Fruit fly (Drosophila melanogaster) whole organism, embryonic: ENCODE results near the gene dia.

Experiments
- Abd-B ChIP-seq: fragments of 200-800 bp; sonication (Bioruptor generic); optimal IDR thresholded peaks from 2 replicates; lab custom pipeline; 2018; ENCODE audit warnings: missing biosample characterization, mild to moderate bottlenecking, missing genetic modification characterization, moderate library complexity
- Bteb2 ChIP-seq: fragments of 200-800 bp; sonication (Bioruptor generic); optimal IDR thresholded peaks from 2 replicates; lab custom pipeline; 2016; ENCODE audit warnings: missing biosample characterization, missing genetic modification characterization
- CG12744 ChIP-seq: fragments of 200-800 bp; sonication (Bioruptor generic); optimal IDR thresholded peaks from 2 replicates; lab custom pipeline; 2016; ENCODE audit warnings: missing biosample characterization, missing genetic modification characterization
- CG13287 ChIP-seq: fragments of 200-800 bp; sonication (Bioruptor generic); IDR thresholded peaks from 2 replicates; pipeline ENCODE4 v1.3.6; 2022; ENCODE audit warnings: missing biosample characterization, missing genetic modification characterization; ENCODE audit not compliant: partially characterized antibody
- CG1529 ChIP-seq: fragments of 200-800 bp; sonication (Bioruptor generic); optimal IDR thresholded peaks from 3 replicates; lab custom pipeline; 2018; ENCODE audit warnings: missing biosample characterization, missing genetic modification characterization
- CG16779 ChIP-seq: fragments of 200-800 bp; sonication (Bioruptor generic); IDR thresholded peaks from 2 replicates; pipeline ENCODE4 v1.3.6; 2022; ENCODE audit warnings: missing biosample characterization, missing genetic modification characterization
- CG16815 ChIP-seq: fragments of 200-800 bp; sonication (Bioruptor generic); optimal IDR thresholded peaks from 3 replicates; lab custom pipeline; 2017; ENCODE audit warnings: missing biosample characterization, mild to moderate bottlenecking, missing genetic modification characterization
- CG17328 ChIP-seq: fragments of 200-800 bp; sonication (Bioruptor generic); IDR thresholded peaks from 2 replicates; pipeline ENCODE4 v1.3.6; 2022; ENCODE audit warnings: missing biosample characterization, missing genetic modification characterization
- CG17802 ChIP-seq: fragments of 200-800 bp; sonication (Bioruptor generic); optimal IDR thresholded peaks from 2 replicates; lab custom pipeline; 2018; ENCODE audit warnings: missing biosample characterization, mild to moderate bottlenecking, missing genetic modification characterization, moderate library complexity
- CG18262 ChIP-seq: fragments of 200-800 bp; optimal IDR thresholded peaks from 3 replicates; lab custom pipeline; 2019; ENCODE audit warnings: missing biosample characterization, mild to moderate bottlenecking, missing genetic modification characterization, moderate library complexity
- CG1832 ChIP-seq: fragments of 200-800 bp; sonication (Bioruptor generic); optimal IDR thresholded peaks from 2 replicates; lab custom pipeline; 2017; ENCODE audit warnings: missing biosample characterization, mild to moderate bottlenecking, missing genetic modification characterization, inconsistent platforms
- CG2889 ChIP-seq: fragments of 200-800 bp; sonication (Bioruptor generic); IDR thresholded peaks from 3 replicates; pipeline ENCODE4 v1.3.6; 2022; ENCODE audit warnings: missing biosample characterization, missing genetic modification characterization
- CG3995 ChIP-seq: fragments of 200-800 bp; sonication (Bioruptor generic); optimal IDR thresholded peaks from 3 replicates; lab custom pipeline; 2016; ENCODE audit warnings: missing biosample characterization, missing genetic modification characterization
- CG6272 ChIP-seq: fragments of 200-800 bp; sonication (Bioruptor generic); IDR thresholded peaks from 2 replicates; pipeline ENCODE4 v1.3.6; 2022; ENCODE audit warnings: missing biosample characterization, missing genetic modification characterization
- CG6683 ChIP-seq: fragments of 200-800 bp; sonication (Bioruptor generic); optimal IDR thresholded peaks from 2 replicates; lab custom pipeline; 2017; ENCODE audit warnings: missing biosample characterization, mild to moderate bottlenecking, missing genetic modification characterization, missing genetic modification reagents
- CG6813 ChIP-seq: fragments of 200-800 bp; sonication (Bioruptor generic); optimal IDR thresholded peaks from 2 replicates; lab custom pipeline; 2017; ENCODE audit warnings: missing biosample characterization, missing genetic modification characterization, mild to moderate bottlenecking, moderate library complexity, missing genetic modification reagents
- CG6854 ChIP-seq: fragments of 200-800 bp; sonication (Bioruptor generic); optimal IDR thresholded peaks from 3 replicates; lab custom pipeline; 2017; ENCODE audit warnings: missing biosample characterization, mild to moderate bottlenecking, missing genetic modification characterization
- CG8281 ChIP-seq: fragments of 200-800 bp; sonication (Bioruptor generic); optimal IDR thresholded peaks from 2 replicates; lab custom pipeline; 2018; ENCODE audit warnings: missing biosample characterization, mild to moderate bottlenecking, missing genetic modification characterization, moderate library complexity
- CG8388 ChIP-seq: fragments of 200-800 bp; sonication (Bioruptor generic); optimal IDR thresholded peaks from 2 replicates; lab custom pipeline; 2019; ENCODE audit warnings: missing biosample characterization, mild to moderate bottlenecking, missing genetic modification characterization, moderate library complexity
- CG9817 ChIP-seq: fragments of 200-800 bp; sonication (Bioruptor generic); optimal IDR thresholded peaks from 2 replicates; lab custom pipeline; 2018; ENCODE audit warnings: missing biosample characterization, mild to moderate bottlenecking, missing genetic modification characterization, moderate library complexity
- D ChIP-seq, 2 experiments: fragments of 200-800 bp in 1 of 2; fragments of >200 bp in 1 of 2; sonication (Bioruptor generic) in 1 of 2; optimal IDR thresholded peaks; 2 replicates in 1 of 2; 3 replicates in 1 of 2; lab custom pipeline; 2017; ENCODE audit warnings: mild to moderate bottlenecking in 1 of 2, missing biosample characterization in 1 of 2, missing genetic modification characterization in 1 of 2, missing genetic modification reagents in 1 of 2
- H2.0 ChIP-seq: fragments of 200-800 bp; sonication (Bioruptor generic); IDR thresholded peaks from 2 replicates; pipeline ENCODE4 v1.3.6; 2022; ENCODE audit warnings: missing biosample characterization, missing genetic modification characterization
- Meics ChIP-seq: fragments of 200-800 bp; sonication (Bioruptor generic); optimal IDR thresholded peaks from 2 replicates; lab custom pipeline; 2017; ENCODE audit warnings: missing biosample characterization, mild to moderate bottlenecking, missing genetic modification characterization
- Mrtf ChIP-seq: fragments of 200-800 bp; sonication (Bioruptor generic); IDR thresholded peaks from 3 replicates; pipeline ENCODE4 v1.3.6; 2022; ENCODE audit warnings: missing biosample characterization, missing genetic modification characterization
- Oaz ChIP-seq: fragments of 200-800 bp; sonication (Bioruptor generic); IDR thresholded peaks from 2 replicates; pipeline ENCODE4 v1.3.6; 2022; ENCODE audit warnings: missing biosample characterization, missing genetic modification characterization
- Rx ChIP-seq: fragments of 200-800 bp; sonication (Bioruptor generic); IDR thresholded peaks from 2 replicates; pipeline ENCODE4 v1.3.6; 2022; ENCODE audit warnings: missing biosample characterization, missing genetic modification characterization
- Usf ChIP-seq: fragments of 200-800 bp; sonication (Bioruptor generic); optimal IDR thresholded peaks from 2 replicates; lab custom pipeline; 2017; ENCODE audit warnings: missing genotype, missing biosample characterization, missing genetic modification characterization
- ab ChIP-seq: fragments of 200-800 bp; sonication (Bioruptor generic); optimal IDR thresholded peaks from 2 replicates; lab custom pipeline; 2016; ENCODE audit warnings: missing biosample characterization, missing genetic modification characterization
- ac ChIP-seq: fragments of 200-800 bp; sonication (Bioruptor generic); optimal IDR thresholded peaks from 3 replicates; lab custom pipeline; 2017; ENCODE audit warnings: missing biosample characterization, mild to moderate bottlenecking, missing genetic modification characterization
- ash1 ChIP-seq: fragments of 200-800 bp; sonication (Bioruptor generic); optimal IDR thresholded peaks from 2 replicates; lab custom pipeline; 2018; ENCODE audit warnings: missing biosample characterization, mild to moderate bottlenecking, missing genetic modification characterization
- bowl ChIP-seq: fragments of 200-800 bp; sonication (Bioruptor generic); IDR thresholded peaks from 2 replicates; pipeline ENCODE4 v1.3.6; 2022; ENCODE audit warnings: missing biosample characterization, missing genetic modification characterization
- br ChIP-seq: fragments of >200 bp; optimal IDR thresholded peaks from 2 replicates; lab custom pipeline; 2017
- bsh ChIP-seq, 2 experiments: fragments of 200-800 bp; sonication (Bioruptor generic); optimal IDR thresholded peaks; 2 replicates each; lab custom pipeline; 2017 to 2018; ENCODE audit warnings: mild to moderate bottlenecking in 2 of 2, missing biosample characterization in 2 of 2, missing genetic modification characterization in 2 of 2, moderate library complexity in 1 of 2
- cato ChIP-seq: fragments of 200-800 bp; sonication (Bioruptor generic); optimal IDR thresholded peaks from 2 replicates; lab custom pipeline; 2016; ENCODE audit warnings: missing biosample characterization, missing genetic modification characterization, borderline replicate concordance
- cg ChIP-seq: fragments of 200-800 bp; sonication (Bioruptor generic); optimal IDR thresholded peaks from 3 replicates; lab custom pipeline; 2019; ENCODE audit warnings: missing biosample characterization, mild to moderate bottlenecking, missing genetic modification characterization, moderate library complexity
- crol ChIP-seq: fragments of 200-800 bp; sonication (Bioruptor generic); IDR thresholded peaks from 2 replicates; pipeline ENCODE4 v1.3.6; 2022; ENCODE audit warnings: missing biosample characterization, missing genetic modification characterization
- ems ChIP-seq: fragments of 200-800 bp; sonication (Bioruptor generic); optimal IDR thresholded peaks from 3 replicates; lab custom pipeline; 2016; ENCODE audit warnings: missing biosample characterization, missing genetic modification characterization
- ewg ChIP-seq: fragments of 200-800 bp; sonication (Bioruptor generic); optimal IDR thresholded peaks from 3 replicates; lab custom pipeline; 2017; ENCODE audit warnings: mild to moderate bottlenecking, missing biosample characterization, missing genetic modification reagents, missing genetic modification characterization
- gsb-n ChIP-seq: fragments of 200-800 bp; sonication (Bioruptor generic); optimal IDR thresholded peaks from 3 replicates; lab custom pipeline; 2018; ENCODE audit warnings: missing biosample characterization, mild to moderate bottlenecking, missing genetic modification characterization
- h ChIP-seq: fragments of >200 bp; optimal IDR thresholded peaks from 2 replicates; lab custom pipeline; 2017
- klu ChIP-seq: fragments of 200-800 bp; sonication (Bioruptor generic); IDR thresholded peaks from 2 replicates; pipeline ENCODE4 v1.3.6; 2022; ENCODE audit warnings: missing biosample characterization, missing genetic modification characterization
- luna ChIP-seq: fragments of 200-800 bp; sonication (Bioruptor generic); optimal IDR thresholded peaks from 2 replicates; lab custom pipeline; 2016; ENCODE audit warnings: missing biosample characterization, missing genetic modification characterization
- mld ChIP-seq: fragments of 200-800 bp; sonication (Bioruptor generic); IDR thresholded peaks from 3 replicates; pipeline ENCODE4 v1.3.6; 2022; ENCODE audit warnings: missing biosample characterization, missing genetic modification characterization; ENCODE audit not compliant: partially characterized antibody
- ro ChIP-seq: fragments of 200-800 bp; sonication (Bioruptor generic); IDR thresholded peaks from 2 replicates; pipeline ENCODE4 v1.3.6; 2022; ENCODE audit warnings: missing biosample characterization, missing genetic modification characterization
- stc ChIP-seq: fragments of 200-800 bp; sonication (Bioruptor generic); IDR thresholded peaks from 2 replicates; pipeline ENCODE4 v1.3.6; 2022; ENCODE audit warnings: missing biosample characterization, missing genetic modification characterization
- stwl ChIP-seq: fragments of 200-800 bp; sonication (Bioruptor generic); optimal IDR thresholded peaks from 3 replicates; lab custom pipeline; 2018; ENCODE audit warnings: missing biosample characterization, mild to moderate bottlenecking, missing genetic modification characterization, moderate library complexity
- ttk ChIP-seq: fragments of 200-800 bp; sonication (Bioruptor generic); IDR thresholded peaks from 2 replicates; pipeline ENCODE4 v2.1.2; 2022; ENCODE audit warnings: missing biosample characterization, missing genetic modification characterization
- unc-4 ChIP-seq: fragments of 200-800 bp; sonication (Bioruptor generic); IDR thresholded peaks from 2 replicates; pipeline ENCODE4 v1.3.6; 2022; ENCODE audit warnings: missing biosample characterization, missing genetic modification characterization; ENCODE audit not compliant: partially characterized antibody
- wek ChIP-seq: fragments of 200-800 bp; sonication (Bioruptor generic); optimal IDR thresholded peaks from 3 replicates; lab custom pipeline; 2018; ENCODE audit warnings: missing biosample characterization, mild to moderate bottlenecking, missing genetic modification characterization, moderate library complexity
- wor ChIP-seq: fragments of 200-800 bp; sonication (Bioruptor generic); IDR thresholded peaks from 2 replicates; pipeline ENCODE4 v1.3.6; 2022; ENCODE audit warnings: missing biosample characterization, missing genetic modification characterization

The dia gene

DNA sequence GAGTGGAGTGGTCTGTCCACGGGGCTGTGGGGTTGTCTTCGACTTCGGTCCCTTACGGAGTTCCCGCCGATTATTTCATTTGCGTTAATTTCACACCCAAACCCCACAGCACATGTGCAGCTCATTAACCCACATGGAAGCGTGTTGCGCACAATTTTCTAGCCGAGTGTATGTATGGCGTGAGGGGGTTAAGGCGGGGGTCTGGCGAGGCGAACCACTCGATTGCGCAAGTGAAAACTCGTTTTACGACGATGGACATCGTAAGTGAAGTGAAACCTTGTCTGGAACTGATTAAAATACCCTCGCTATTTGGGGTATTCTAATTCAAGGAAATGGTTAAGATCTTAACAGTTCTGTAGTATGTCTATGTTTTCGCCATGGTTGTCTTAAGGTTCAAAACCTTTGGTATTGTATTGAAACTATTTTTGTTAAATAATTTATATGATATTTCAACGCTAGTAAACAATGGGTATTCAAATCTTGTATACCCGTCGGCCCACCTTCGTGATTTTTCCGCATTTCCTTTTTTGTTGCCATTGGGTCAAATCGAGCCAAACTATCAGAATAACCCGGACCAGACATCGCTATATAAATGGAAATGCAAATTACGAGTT is 53.2 kb downstream of the dia start (continued):
- TF ChIP-seq luna (GFP tag; lab: Kevin White, UChicago) (no peak), h (no peak), CG2889 (GFP tag; lab: Robert Waterston, UW) (no peak), D (optimal IDR thresholded peaks at IDR 0.05; lab: Kevin White, UChicago) (no peak), D (GFP tag; optimal IDR thresholded peaks at IDR 0.05; lab: Kevin White, UChicago) (peak; percentile 17), CG8281 (no peak), CG18262 (tag; lab: Kevin White, UChicago) (peak; percentile 55), wek (GFP tag; lab: Kevin White, UChicago) (peak; percentile 45), CG16779 (no peak), CG8388 (GFP tag; lab: Kevin White, UChicago) (peak; percentile 35), Oaz (GFP tag; lab: Robert Waterston, UW) (peak; percentile 48), CG6813 (GFP tag; lab: Kevin White, UChicago) (peak; percentile 31), CG9817 (tag; lab: Kevin White, UChicago) (peak; percentile 24), Meics (peak; percentile 39), cato (GFP tag; lab: Kevin White, UChicago) (peak; percentile 2), bsh (GFP tag; optimal IDR thresholded peaks at IDR 0.05; lab: Kevin White, UChicago) (peak; percentile 59 to 62), Bteb2 (GFP tag; lab: Kevin White, UChicago) (no peak), Rx (GFP tag; lab: Robert Waterston, UW) (no peak), Usf (GFP tag; lab: Kevin White, UChicago) (no peak), ewg (GFP tag; lab: Kevin White, UChicago) (peak; percentile 31), CG12744 (GFP tag; lab: Kevin White, UChicago) (no peak), CG6854 (no peak), bowl (GFP tag; lab: Robert Waterston, UW) (no peak), ttk (GFP tag; lab: Robert Waterston, UW) (peak; percentile 44; the same call in 1 of the 2 replicates), CG1529 (GFP tag; lab: Kevin White, UChicago) (peak; percentile 19), Mrtf (GFP tag; lab: Robert Waterston, UW) (no peak), CG16815 (GFP tag; lab: Kevin White, UChicago) (no peak), ab (no peak), mld (no peak), CG1832 (GFP tag; lab: Kevin White, UChicago) (no peak), wor (GFP tag; lab: Robert Waterston, UW) (0 out of 2 replicates have a peak, but pooled peaks have one; percentile 16), ash1 (GFP tag; lab: Kevin White, UChicago) (no peak), CG6272 (GFP tag; lab: Robert Waterston, UW) (no peak), ac (no peak), Abd-B (GFP tag; lab: Kevin White, UChicago) (no peak), klu (GFP tag; lab: Robert Waterston, UW) (no peak), unc-4 (GFP tag; lab: Robert Waterston, UW) (no peak), ro (GFP tag; lab: Robert Waterston, UW) (no peak), crol (GFP tag; lab: Robert Waterston, UW) (peak; percentile 82), stwl (tag; lab: Kevin White, UChicago) (no peak), H2.0 (peak; percentile 39; the same call in 1 of the 2 replicates), stc (GFP tag; lab: Robert Waterston, UW) (0 out of 2 replicates have a peak, but pooled peaks have one; percentile 30), cg (no peak), CG13287 (GFP tag; lab: Robert Waterston, UW) (no peak), ems (peak; percentile 8), CG6683 (GFP tag; lab: Kevin White, UChicago) (no peak), CG3995 (GFP tag; lab: Kevin White, UChicago) (no peak), CG17802 (tag; lab: Kevin White, UChicago) (no peak), gsb-n (tag; lab: Kevin White, UChicago) (peak; percentile 34), CG17328 (GFP tag; lab: Robert Waterston, UW) (no peak), br (no peak)
